Worm (Caenorhabditis elegans): ENCODE results near the gene papl-1.

DNA sequence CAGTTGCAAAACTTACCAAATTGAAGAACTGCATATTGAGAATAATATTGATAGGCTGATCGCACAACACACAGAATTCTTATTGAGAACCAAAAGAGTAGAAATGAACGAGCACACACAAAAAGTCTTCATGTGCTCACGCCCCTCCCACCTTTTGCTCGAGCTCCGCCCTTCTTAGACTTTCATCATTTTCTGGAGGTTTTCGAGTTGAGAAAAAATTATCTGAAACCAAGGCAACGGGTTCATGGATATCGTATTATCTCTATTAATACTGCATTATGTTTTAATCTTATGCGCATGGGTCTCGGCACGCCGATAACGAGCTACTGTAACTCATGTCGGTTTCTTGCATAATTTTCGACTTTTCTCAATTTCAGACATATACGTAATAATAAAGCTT, 33.7 kb downstream of the papl-1 start, which contains the start of gene R11D1.12:
- TF ChIP-seq ref-1 (GFP tag; conservative IDR thresholded peaks at IDR 0.05) (no peak), ztf-23 (GFP tag; IDR thresholded peaks at IDR 0.05) (no peak), flt-1 (GFP tag; IDR thresholded peaks at IDR 0.05) (no peak), T22C8.4 (GFP tag; IDR thresholded peaks at IDR 0.05) (no peak), med-1 (GFP tag; optimal IDR thresholded peaks at IDR 0.05; ENCODE audit: insufficient read depth) (no peak), tab-1 (GFP tag; IDR thresholded peaks at IDR 0.05) (no peak), ztf-29 (GFP tag; IDR thresholded peaks at IDR 0.05) (no peak), cog-1 (tag; optimal IDR thresholded peaks at IDR 0.05) (no peak), klf-2 (GFP tag; conservative IDR thresholded peaks at IDR 0.05) (no peak)

Data from whole organism, midembryonic.